Worm (Caenorhabditis elegans) whole organism, L4/young adult: Measurements from ENCODE around the gene F09F7.6.

Experiments
- W03F9.2 ChIP-seq: fragments of 150-350 bp; optimal IDR thresholded peaks from 2 replicates; lab custom pipeline; 2014; ENCODE audit warnings: missing biosample characterization, missing genetic modification characterization
- dao-5 ChIP-seq: sonication (generic microtip); optimal IDR thresholded peaks from 2 replicates; lab custom pipeline; 2016; ENCODE audit warnings: missing genotype, missing genetic modification characterization, moderate library complexity, missing compliant biosample characterization
- him-1 ChIP-seq: sonication (generic microtip); optimal IDR thresholded peaks from 2 replicates; lab custom pipeline; 2016; ENCODE audit warnings: missing genotype, missing genetic modification reagents, missing genetic modification characterization, missing compliant biosample characterization

- no peak for TF ChIP-seq dao-5 (tag; lab: Kevin White, UChicago)
- TF ChIP-seq W03F9.2 (tag; lab: Kevin White, UChicago) = no peak
- no peak for TF ChIP-seq him-1
Observed at ce11 chrIII:5512502-5512901, 39.4 kb downstream of the F09F7.6 start, which contains the start of gene pqn-25.
